Fruit fly (Drosophila melanogaster) whole organism, embryonic: ENCODE data around the gene CG11771.
A peak's percentile ranks its signal among the peaks of the same experiment; 100 is the strongest.

Experiments used
- CG10565 ChIP-seq: fragments of 200-800 bp; sonication (Bioruptor generic); optimal IDR thresholded peaks from 3 replicates; lab custom pipeline; 2016; ENCODE audit warnings: missing biosample characterization, mild to moderate bottlenecking, missing genetic modification characterization
- CG11093 ChIP-seq: fragments of 200-800 bp; sonication (Bioruptor generic); IDR thresholded peaks from 3 replicates; pipeline ENCODE4 v1.3.6; 2022; ENCODE audit warnings: missing biosample characterization, missing genetic modification characterization
- CG11398 ChIP-seq: fragments of 200-800 bp; sonication (Bioruptor generic); optimal IDR thresholded peaks from 2 replicates; lab custom pipeline; 2016; ENCODE audit warnings: missing biosample characterization, missing genetic modification characterization
- CG12391 ChIP-seq: fragments of 200-800 bp; sonication (Bioruptor generic); optimal IDR thresholded peaks from 3 replicates; lab custom pipeline; 2018; ENCODE audit warnings: missing biosample characterization, mild to moderate bottlenecking, missing genetic modification characterization, moderate library complexity
- CG14710 ChIP-seq: fragments of 200-800 bp; sonication (Bioruptor generic); optimal IDR thresholded peaks from 3 replicates; lab custom pipeline; 2019; ENCODE audit warnings: missing biosample characterization, mild to moderate bottlenecking, missing genetic modification characterization, moderate library complexity
- CG15514 ChIP-seq: fragments of 200-800 bp; sonication (Bioruptor generic); optimal IDR thresholded peaks from 3 replicates; lab custom pipeline; 2017; ENCODE audit warnings: missing biosample characterization, missing genetic modification characterization, mild to moderate bottlenecking, moderate library complexity, missing genetic modification reagents
- CG16779 ChIP-seq: fragments of 200-800 bp; sonication (Bioruptor generic); IDR thresholded peaks from 2 replicates; pipeline ENCODE4 v1.3.6; 2022; ENCODE audit warnings: missing biosample characterization, missing genetic modification characterization
- CG1792 ChIP-seq: fragments of 200-800 bp; sonication (Bioruptor generic); optimal IDR thresholded peaks from 2 replicates; lab custom pipeline; 2016; ENCODE audit warnings: missing biosample characterization, missing genetic modification characterization
- CG1832 ChIP-seq: fragments of 200-800 bp; sonication (Bioruptor generic); optimal IDR thresholded peaks from 2 replicates; lab custom pipeline; 2017; ENCODE audit warnings: missing biosample characterization, mild to moderate bottlenecking, missing genetic modification characterization, inconsistent platforms
- CG2678 ChIP-seq: fragments of 200-800 bp; sonication (Bioruptor generic); optimal IDR thresholded peaks from 3 replicates; lab custom pipeline; 2019; ENCODE audit warnings: missing biosample characterization, mild to moderate bottlenecking, missing genetic modification characterization, moderate library complexity
- CG31388 ChIP-seq: fragments of 200-800 bp; sonication (Bioruptor generic); optimal IDR thresholded peaks from 2 replicates; lab custom pipeline; 2016; ENCODE audit warnings: missing biosample characterization, missing genetic modification characterization
- CG42726 ChIP-seq: fragments of 200-800 bp; sonication (Bioruptor generic); IDR thresholded peaks from 2 replicates; pipeline ENCODE4 v1.3.6; 2022; ENCODE audit warnings: missing biosample characterization, missing genetic modification characterization; ENCODE audit not compliant: partially characterized antibody
- CG6813 ChIP-seq: fragments of 200-800 bp; sonication (Bioruptor generic); optimal IDR thresholded peaks from 2 replicates; lab custom pipeline; 2017; ENCODE audit warnings: missing biosample characterization, missing genetic modification characterization, mild to moderate bottlenecking, moderate library complexity, missing genetic modification reagents
- CG7839 ChIP-seq: fragments of 200-800 bp; sonication (Bioruptor generic); optimal IDR thresholded peaks from 3 replicates; lab custom pipeline; 2018; ENCODE audit warnings: missing biosample characterization, mild to moderate bottlenecking, missing genetic modification characterization, moderate library complexity
- D19A ChIP-seq: fragments of 200-800 bp; optimal IDR thresholded peaks from 3 replicates; lab custom pipeline; 2019; ENCODE audit warnings: missing biosample characterization, mild to moderate bottlenecking, missing genetic modification characterization, moderate library complexity
- Dbx ChIP-seq: fragments of 200-800 bp; sonication (Bioruptor generic); IDR thresholded peaks from 3 replicates; pipeline ENCODE4 v1.3.6; 2022; ENCODE audit warnings: missing biosample characterization, missing genetic modification characterization
- H15 ChIP-seq: fragments of 200-800 bp; sonication (Bioruptor generic); IDR thresholded peaks from 3 replicates; pipeline ENCODE4 v1.3.6; 2022; ENCODE audit warnings: missing biosample characterization, missing genetic modification characterization
- HLHmδ ChIP-seq: fragments of 200-800 bp; sonication (Bioruptor generic); optimal IDR thresholded peaks from 2 replicates; lab custom pipeline; 2018; ENCODE audit warnings: missing biosample characterization, mild to moderate bottlenecking, missing genetic modification characterization, moderate library complexity
- Hand ChIP-seq: fragments of 200-800 bp; sonication (Bioruptor generic); optimal IDR thresholded peaks from 2 replicates; lab custom pipeline; 2017; ENCODE audit warnings: mild to moderate bottlenecking, missing biosample characterization, missing genetic modification reagents, missing genetic modification characterization
- Hey ChIP-seq: fragments of 200-800 bp; sonication (Bioruptor generic); optimal IDR thresholded peaks from 3 replicates; lab custom pipeline; 2018; ENCODE audit warnings: missing biosample characterization, mild to moderate bottlenecking, missing genetic modification characterization
- Hr51 ChIP-seq, 2 experiments: fragments of 200-800 bp; sonication (Bioruptor generic); optimal IDR thresholded peaks; 2 replicates in 1 of 2; 3 replicates in 1 of 2; lab custom pipeline; 2016 to 2018; ENCODE audit warnings: missing biosample characterization in 2 of 2, missing genetic modification characterization in 2 of 2, mild to moderate bottlenecking in 1 of 2, moderate library complexity in 1 of 2
- NFAT ChIP-seq: fragments of 200-800 bp; sonication (Bioruptor generic); IDR thresholded peaks from 2 replicates; pipeline ENCODE4 v1.3.6; 2022; ENCODE audit warnings: missing biosample characterization, missing genetic modification characterization
- NK7.1 ChIP-seq: fragments of 200-800 bp; sonication (Bioruptor generic); optimal IDR thresholded peaks from 3 replicates; lab custom pipeline; 2016; ENCODE audit warnings: missing biosample characterization, missing genetic modification characterization
- Nf-YC ChIP-seq: fragments of 200-800 bp; optimal IDR thresholded peaks from 3 replicates; lab custom pipeline; 2019; ENCODE audit warnings: missing biosample characterization, mild to moderate bottlenecking, missing genetic modification characterization, moderate library complexity
- Optix ChIP-seq: fragments of 200-800 bp; sonication (Bioruptor generic); IDR thresholded peaks from 3 replicates; pipeline ENCODE4 v1.3.6; 2022; ENCODE audit warnings: missing biosample characterization, missing genetic modification characterization
- TFAM ChIP-seq: fragments of 200-800 bp; sonication (Bioruptor generic); optimal IDR thresholded peaks from 2 replicates; lab custom pipeline; 2017; ENCODE audit warnings: missing biosample characterization, missing genetic modification characterization, inconsistent platforms
- br ChIP-seq: fragments of >200 bp; optimal IDR thresholded peaks from 2 replicates; lab custom pipeline; 2017
- cas ChIP-seq: fragments of 200-800 bp; sonication (Bioruptor generic); IDR thresholded peaks from 2 replicates; pipeline ENCODE4 v1.3.6; 2022; ENCODE audit warnings: missing biosample characterization, missing genetic modification characterization
- chif ChIP-seq, 2 experiments: fragments of 200-800 bp; sonication (Bioruptor generic); optimal IDR thresholded peaks; 3 replicates each; lab custom pipeline; 2016; ENCODE audit warnings: missing biosample characterization in 2 of 2, missing genetic modification characterization in 2 of 2
- dm ChIP-seq: fragments of 200-800 bp; sonication (Bioruptor generic); optimal IDR thresholded peaks from 3 replicates; lab custom pipeline; 2016; ENCODE audit warnings: missing biosample characterization, missing genetic modification characterization
- dmrt99B ChIP-seq: fragments of 200-800 bp; sonication (Bioruptor generic); optimal IDR thresholded peaks from 2 replicates; lab custom pipeline; 2018; ENCODE audit warnings: missing biosample characterization, mild to moderate bottlenecking, missing genetic modification characterization, moderate library complexity
- en ChIP-seq: fragments of 200-800 bp; sonication (Bioruptor generic); optimal IDR thresholded peaks from 2 replicates; lab custom pipeline; 2016; ENCODE audit warnings: missing biosample characterization, missing genetic modification characterization
- esg ChIP-seq: fragments of 200-800 bp; sonication (Bioruptor generic); conservative IDR thresholded peaks from 2 replicates; pipeline ENCODE4 v1.3.6; 2022; ENCODE audit warnings: missing biosample characterization, missing genetic modification characterization
- fd64A ChIP-seq: fragments of 200-800 bp; sonication (Bioruptor generic); optimal IDR thresholded peaks from 3 replicates; lab custom pipeline; 2018; ENCODE audit warnings: missing biosample characterization, mild to moderate bottlenecking, missing genetic modification characterization
- hth ChIP-seq: fragments of >200 bp; optimal IDR thresholded peaks from 2 replicates; lab custom pipeline; 2017; ENCODE audit warnings: inconsistent platforms
- inv ChIP-seq: fragments of 200-800 bp; sonication (Bioruptor generic); IDR thresholded peaks from 2 replicates; pipeline ENCODE4 v1.3.6; 2022; ENCODE audit warnings: missing biosample characterization, missing genetic modification characterization; ENCODE audit not compliant: partially characterized antibody
- jigr1 ChIP-seq: fragments of 200-800 bp; sonication (Bioruptor generic); IDR thresholded peaks from 3 replicates; pipeline ENCODE4 v1.3.6; 2022; ENCODE audit warnings: missing biosample characterization, missing genetic modification characterization
- klu ChIP-seq: fragments of 200-800 bp; sonication (Bioruptor generic); IDR thresholded peaks from 2 replicates; pipeline ENCODE4 v1.3.6; 2022; ENCODE audit warnings: missing biosample characterization, missing genetic modification characterization
- kni ChIP-seq: fragments of 200-800 bp; sonication (Bioruptor generic); optimal IDR thresholded peaks from 3 replicates; lab custom pipeline; 2017; ENCODE audit warnings: mild to moderate bottlenecking, missing biosample characterization, missing genetic modification reagents, missing genetic modification characterization
- knrl ChIP-seq: fragments of 200-800 bp; sonication (Bioruptor generic); IDR thresholded peaks from 3 replicates; pipeline ENCODE4 v1.3.6; 2022; ENCODE audit warnings: missing biosample characterization, missing genetic modification characterization; ENCODE audit not compliant: partially characterized antibody
- maf-S ChIP-seq: fragments of 200-800 bp; sonication (Bioruptor generic); optimal IDR thresholded peaks from 2 replicates; lab custom pipeline; 2016; ENCODE audit warnings: missing biosample characterization, missing genetic modification characterization
- peb ChIP-seq: fragments of 200-800 bp; sonication (Bioruptor generic); IDR thresholded peaks from 2 replicates; pipeline ENCODE4 v1.3.6; 2022; ENCODE audit warnings: missing biosample characterization, missing genetic modification characterization
- pho ChIP-seq: fragments of 200-800 bp; sonication (Bioruptor generic); optimal IDR thresholded peaks from 2 replicates; lab custom pipeline; 2016; ENCODE audit warnings: missing biosample characterization, missing genetic modification characterization
- pros ChIP-seq: fragments of 200-800 bp; sonication (Bioruptor generic); optimal IDR thresholded peaks from 3 replicates; lab custom pipeline; 2019; ENCODE audit warnings: missing biosample characterization, mild to moderate bottlenecking, missing genetic modification characterization, moderate library complexity
- repo ChIP-seq: fragments of 200-800 bp; sonication (Bioruptor generic); optimal IDR thresholded peaks from 2 replicates; lab custom pipeline; 2016; ENCODE audit warnings: missing biosample characterization, missing genetic modification characterization
- run ChIP-seq: fragments of 200-800 bp; sonication (Bioruptor generic); optimal IDR thresholded peaks from 3 replicates; lab custom pipeline; 2018; ENCODE audit warnings: missing biosample characterization, mild to moderate bottlenecking, missing genetic modification characterization
- trem ChIP-seq: fragments of 200-800 bp; optimal IDR thresholded peaks from 3 replicates; lab custom pipeline; 2019; ENCODE audit warnings: missing biosample characterization, mild to moderate bottlenecking, missing genetic modification characterization, moderate library complexity
- ttk ChIP-seq: fragments of 200-800 bp; sonication (Bioruptor generic); IDR thresholded peaks from 2 replicates; pipeline ENCODE4 v2.1.2; 2022; ENCODE audit warnings: missing biosample characterization, missing genetic modification characterization
- unc-4 ChIP-seq: fragments of 200-800 bp; sonication (Bioruptor generic); IDR thresholded peaks from 2 replicates; pipeline ENCODE4 v1.3.6; 2022; ENCODE audit warnings: missing biosample characterization, missing genetic modification characterization; ENCODE audit not compliant: partially characterized antibody

The CG11771 gene

DNA sequence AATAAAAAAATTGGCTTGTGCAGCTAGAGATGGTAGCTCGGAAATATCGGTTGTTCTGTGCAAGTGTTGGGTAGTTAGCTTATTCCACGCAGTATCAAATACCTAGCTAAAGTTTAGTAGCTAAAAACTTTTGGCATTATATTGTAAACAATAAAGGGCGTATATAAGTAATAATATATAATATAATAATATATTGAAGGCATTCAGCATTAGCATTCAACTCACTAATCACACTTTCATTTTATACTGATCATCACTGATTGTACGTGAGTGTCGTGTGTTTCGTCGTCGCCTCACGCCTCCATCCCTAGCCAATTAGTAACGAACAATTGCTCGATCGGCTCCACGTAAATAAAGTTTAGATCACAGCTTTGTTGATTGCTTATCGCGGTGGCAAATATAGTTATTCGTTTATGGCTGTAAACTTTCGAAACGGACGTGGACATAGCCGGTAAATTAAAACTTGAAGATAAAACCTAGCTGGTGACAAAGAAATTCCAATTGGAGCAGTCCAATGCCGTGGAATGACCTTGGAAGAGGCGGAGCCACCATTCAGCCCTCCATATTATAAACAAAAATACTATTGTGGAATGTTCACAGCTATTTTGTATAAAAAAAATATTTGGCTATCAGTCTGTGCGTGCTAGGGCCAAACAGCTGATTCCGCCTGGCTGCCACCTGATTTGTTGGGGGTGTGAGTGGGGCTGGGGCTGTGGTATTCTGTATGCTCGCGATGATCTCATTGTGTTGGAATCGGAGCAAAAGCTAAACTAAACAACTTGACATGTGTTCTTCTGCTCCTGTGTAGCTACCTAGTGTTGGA is 13.8 kb upstream of the CG11771 start, which contains the start of the genes PIG-S, sud1 and CG11168 (continued):
- TF ChIP-seq Hey (tag; lab: Kevin White, UChicago) (no peak), esg (GFP tag; lab: Robert Waterston, UW) (peak; percentile 52; the same call in 1 of the 2 replicates), Hand (GFP tag; lab: Kevin White, UChicago) (no peak), CG1832 (GFP tag; lab: Kevin White, UChicago) (no peak), ttk (GFP tag; lab: Robert Waterston, UW) (peak; percentile 20; the same call in 1 of the 2 replicates), CG15514 (GFP tag; lab: Kevin White, UChicago) (peak; percentile 66), knrl (GFP tag; lab: Robert Waterston, UW) (peak; percentile 98), br (no peak), dm (GFP tag; lab: Kevin White, UChicago) (no peak), CG42726 (0 out of 2 replicates have a peak, but pooled peaks have one; percentile 42), dmrt99B (tag; lab: Kevin White, UChicago) (no peak), CG7839 (no peak), chif (GFP tag; optimal IDR thresholded peaks at IDR 0.05; lab: Kevin White, UChicago) (no peak), CG12391 (tag; lab: Kevin White, UChicago) (peak; percentile 81), NFAT (GFP tag; lab: Robert Waterston, UW) (0 out of 2 replicates have a peak, but pooled peaks have one; percentile 16), en (GFP tag; lab: Kevin White, UChicago) (no peak), cas (GFP tag; lab: Robert Waterston, UW) (no peak), CG14710 (tag; lab: Kevin White, UChicago) (peak; percentile 81), inv (GFP tag; lab: Robert Waterston, UW) (peak; percentile 97), HLHmδ (GFP tag; lab: Kevin White, UChicago) (no peak), fd64A (GFP tag; lab: Kevin White, UChicago) (no peak), Hr51 (GFP tag; optimal IDR thresholded peaks at IDR 0.05; lab: Kevin White, UChicago) (peak in 1 of 2 experiments; percentile 46), CG10565 (GFP tag; lab: Kevin White, UChicago) (no peak), CG6813 (no peak), klu (no peak), Nf-YC (no peak), CG11093 (GFP tag; lab: Robert Waterston, UW) (no peak), hth (lab: Kevin White, UChicago) (no peak), pho (GFP tag; lab: Kevin White, UChicago) (no peak), kni (GFP tag; lab: Kevin White, UChicago) (no peak), TFAM (GFP tag; lab: Kevin White, UChicago) (no peak), peb (GFP tag; lab: Robert Waterston, UW) (peak; percentile 38; the same call in 1 of the 2 replicates), pros (GFP tag; lab: Kevin White, UChicago) (no peak), CG16779 (no peak), CG2678 (tag; lab: Kevin White, UChicago) (no peak), CG1792 (GFP tag; lab: Kevin White, UChicago) (no peak), maf-S (GFP tag; lab: Kevin White, UChicago) (no peak), NK7.1 (GFP tag; lab: Kevin White, UChicago) (no peak), run (tag; lab: Kevin White, UChicago) (no peak), Optix (GFP tag; lab: Robert Waterston, UW) (no peak), trem (tag; lab: Kevin White, UChicago) (peak; percentile 73), Dbx (GFP tag; lab: Robert Waterston, UW) (peak; percentile 59; the same call in 2 of the 3 replicates), CG31388 (GFP tag; lab: Kevin White, UChicago) (no peak), unc-4 (peak; percentile 93), H15 (0 out of 3 replicates have a peak, but pooled peaks have one; percentile 29), D19A (no peak), repo (no peak), jigr1 (GFP tag; lab: Robert Waterston, UW) (0 out of 3 replicates have a peak, but pooled peaks have one; percentile 17), CG11398 (GFP tag; lab: Kevin White, UChicago) (no peak)
